Worm (Caenorhabditis elegans) whole organism, midembryonic: ENCODE data around the gene fezf-1.
"Not testable (repeated sequence)": the region's sequence is repeated elsewhere in the genome, so short reads cannot be mapped to it uniquely, and the experiment has no call there.

Experiments
- T22C8.4 ChIP-seq: fragments of 200-800 bp; sonication (Bioruptor generic); IDR thresholded peaks from 2 replicates; pipeline ENCODE4 v1.3.6; 2022; ENCODE audit warnings: missing genetic modification characterization, missing compliant biosample characterization
- cog-1 ChIP-seq: sonication (generic microtip); optimal IDR thresholded peaks from 2 replicates; lab custom pipeline; 2016; ENCODE audit warnings: missing genetic modification characterization, missing compliant biosample characterization
- flt-1 ChIP-seq: fragments of 200-800 bp; sonication (Bioruptor generic); IDR thresholded peaks from 2 replicates; pipeline ENCODE4 v1.3.6; 2022; ENCODE audit warnings: missing genetic modification characterization, missing compliant biosample characterization
- klf-2 ChIP-seq: fragments of 200-800 bp; sonication (Bioruptor generic); conservative IDR thresholded peaks from 2 replicates; pipeline ENCODE4 v1.3.6; 2022; ENCODE audit warnings: missing genetic modification reagents, missing genetic modification characterization, missing compliant biosample characterization
- med-1 ChIP-seq: sonication (generic microtip); optimal IDR thresholded peaks from 2 replicates; lab custom pipeline; 2017; ENCODE audit warnings: missing genetic modification characterization, mild to moderate bottlenecking, missing compliant biosample characterization, antibody characterized with exemption, missing genetic modification reagents; ENCODE audit not compliant: insufficient read depth
- ref-1 ChIP-seq: fragments of 200-800 bp; sonication (Bioruptor generic); conservative IDR thresholded peaks from 2 replicates; pipeline ENCODE4 v1.3.6; 2022; ENCODE audit warnings: missing genetic modification reagents, missing genetic modification characterization, missing compliant biosample characterization
- tab-1 ChIP-seq: fragments of 200-800 bp; sonication (Bioruptor generic); IDR thresholded peaks from 2 replicates; pipeline ENCODE4 v1.3.6; 2022; ENCODE audit warnings: missing genetic modification characterization, missing compliant biosample characterization
- ztf-23 ChIP-seq: fragments of 200-800 bp; sonication (Bioruptor generic); IDR thresholded peaks from 2 replicates; pipeline ENCODE4 v1.3.6; 2022; ENCODE audit warnings: missing genetic modification reagents, missing genetic modification characterization, missing compliant biosample characterization
- ztf-29 ChIP-seq: fragments of 200-800 bp; sonication (Bioruptor generic); IDR thresholded peaks from 2 replicates; pipeline ENCODE4 v1.3.6; 2022; ENCODE audit warnings: missing genetic modification reagents, missing genetic modification characterization, missing compliant biosample characterization

Gene fezf-1

DNA sequence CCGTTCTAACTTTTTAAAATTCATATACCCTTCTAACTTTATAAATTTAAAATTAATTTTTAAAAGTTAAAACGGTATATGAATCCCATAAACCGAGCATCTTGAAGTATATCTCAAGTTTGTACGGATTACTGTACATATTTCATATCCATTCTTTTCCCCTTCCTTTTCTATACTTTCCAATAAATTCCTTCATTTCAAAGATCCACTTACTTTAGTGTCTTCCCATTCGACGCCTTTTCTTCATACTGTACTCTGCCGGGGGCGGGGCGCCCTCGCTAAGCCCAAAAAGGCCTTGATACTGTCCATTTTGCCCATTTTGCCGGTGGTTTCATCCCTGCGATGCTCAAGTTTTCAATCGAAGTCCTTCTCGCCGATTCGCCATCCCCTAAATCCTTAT is at the start of gene fezf-1:
fezf-1 (plus strand) TSS at position 301 of the 400 bp plus-strand sequence.
- no peak for TF ChIP-seq T22C8.4 (GFP tag; lab: Robert Waterston, UW)
- no peak for TF ChIP-seq klf-2 (GFP tag; lab: Robert Waterston, UW)
- no peak for TF ChIP-seq med-1
- no peak for TF ChIP-seq tab-1 (GFP tag; lab: Robert Waterston, UW)
- no peak for TF ChIP-seq ztf-29 (GFP tag; lab: Robert Waterston, UW)
- no peak for TF ChIP-seq ztf-23 (GFP tag; lab: Robert Waterston, UW)
- no peak for TF ChIP-seq flt-1 (GFP tag; lab: Robert Waterston, UW)
- TF ChIP-seq cog-1 (tag; lab: Kevin White, UChicago) = no peak
- TF ChIP-seq ref-1 (GFP tag; lab: Robert Waterston, UW) = no peak

DNA sequence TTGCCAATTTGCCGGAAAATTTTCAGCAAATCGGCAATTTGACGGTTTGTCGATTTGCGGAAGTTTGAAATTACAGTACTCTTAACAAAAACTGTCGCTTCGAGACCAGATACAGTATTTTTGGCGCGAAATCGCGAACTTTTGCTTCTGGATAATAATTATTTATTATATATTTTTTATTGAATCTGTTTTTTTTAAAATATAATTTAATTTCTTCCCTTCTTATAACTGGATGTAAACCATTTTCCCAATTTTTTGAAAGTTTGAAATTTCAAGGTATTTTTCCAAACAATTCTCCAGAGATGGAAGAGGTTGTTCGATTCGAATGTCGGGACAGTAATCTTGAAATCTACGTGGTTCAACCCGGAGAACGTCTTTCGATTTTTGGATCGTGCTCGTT is 43.7 kb upstream of the fezf-1 start, which contains the start of gene nol-9:
nol-9 (plus strand) TSS at position 301 of the 400 bp plus-strand sequence.
- no peak for TF ChIP-seq klf-2 (GFP tag; lab: Robert Waterston, UW)
- no peak for TF ChIP-seq ref-1 (GFP tag; lab: Robert Waterston, UW)
- TF ChIP-seq ztf-29 (GFP tag; lab: Robert Waterston, UW) = no peak
- TF ChIP-seq flt-1 (GFP tag; lab: Robert Waterston, UW) = no peak
- no peak for TF ChIP-seq tab-1 (GFP tag; lab: Robert Waterston, UW)
- no peak for TF ChIP-seq T22C8.4 (GFP tag; lab: Robert Waterston, UW)
- no peak for TF ChIP-seq med-1
- no peak for TF ChIP-seq ztf-23 (GFP tag; lab: Robert Waterston, UW)
- no peak for TF ChIP-seq cog-1 (tag; lab: Kevin White, UChicago)

DNA sequence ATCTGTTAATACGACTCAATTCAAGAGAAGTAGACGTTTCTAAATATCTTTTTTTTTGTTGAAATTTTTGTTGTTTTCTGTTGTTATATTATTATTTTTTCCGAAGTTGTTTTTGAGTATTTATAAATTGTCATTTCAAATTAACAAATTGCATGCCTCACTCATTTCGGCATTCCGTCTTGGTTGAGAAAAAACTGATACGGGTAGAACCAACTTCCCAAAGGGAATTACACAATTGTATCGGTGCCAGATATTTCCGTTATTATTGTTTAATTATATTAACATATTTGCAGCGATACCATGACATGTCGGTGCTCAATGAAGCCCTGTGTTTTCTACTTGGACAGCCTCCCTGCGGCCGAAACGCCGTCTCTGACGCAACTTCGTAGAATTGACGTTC is 36.7 kb upstream of the fezf-1 start, which contains the start of gene K09B11.4:
K09B11.4 (plus strand) TSS at position 301 of the 400 bp plus-strand sequence.
- TF ChIP-seq ztf-29 (GFP tag; lab: Robert Waterston, UW) (no peak), ztf-23 (GFP tag; lab: Robert Waterston, UW) (no peak), cog-1 (tag; lab: Kevin White, UChicago) (no peak), tab-1 (GFP tag; lab: Robert Waterston, UW) (no peak), med-1 (no peak), T22C8.4 (GFP tag; lab: Robert Waterston, UW) (no peak)

DNA sequence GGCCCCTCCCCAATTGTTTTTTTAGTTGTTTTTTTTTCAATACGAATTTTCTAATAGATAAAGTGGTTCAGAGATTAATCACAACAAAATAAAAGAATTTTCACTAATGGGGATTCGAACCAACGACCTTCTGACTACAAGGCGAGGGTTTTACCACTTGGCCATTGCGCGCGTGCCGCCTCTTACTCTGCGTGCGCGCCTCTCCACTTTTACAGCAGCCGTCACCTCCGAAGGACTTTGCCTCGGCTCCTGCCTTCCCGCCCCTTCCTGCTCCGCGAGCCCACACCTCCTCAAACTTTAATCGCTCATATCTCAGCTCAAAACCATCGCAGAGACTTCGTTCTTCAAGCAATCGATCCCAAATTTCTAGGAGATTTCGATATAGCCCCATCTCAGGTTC is 35.8 kb upstream of the fezf-1 start:
- TF ChIP-seq tab-1 (GFP tag; lab: Robert Waterston, UW) = 0 out of 2 replicates have a peak, but pooled peaks have one; percentile 52

DNA sequence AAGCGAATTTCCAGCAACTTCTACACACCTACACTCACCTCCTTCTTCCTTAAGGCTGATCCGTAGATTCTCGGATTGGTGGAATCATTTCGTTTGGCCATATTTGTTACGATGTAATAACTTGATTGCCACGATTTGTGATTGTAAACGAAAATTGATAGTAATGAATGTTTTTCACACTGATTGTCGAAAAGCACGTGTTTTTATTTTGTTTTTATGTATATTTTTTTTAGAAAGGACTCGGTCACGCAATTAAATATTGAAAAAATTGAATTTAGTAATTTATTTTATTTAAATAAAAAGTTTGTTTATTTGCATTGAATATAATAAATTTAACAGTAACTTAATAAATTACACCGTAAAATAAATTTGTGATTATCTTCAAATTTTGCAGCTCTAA is 32.0 kb upstream of the fezf-1 start, which contains the start of gene K09B11.5:
K09B11.5 (minus strand) TSS at position 101 of the 400 bp plus-strand sequence.
- TF ChIP-seq ref-1, T22C8.4, ztf-23 (GFP tag; lab: Robert Waterston, UW): not testable (repeated sequence)

DNA sequence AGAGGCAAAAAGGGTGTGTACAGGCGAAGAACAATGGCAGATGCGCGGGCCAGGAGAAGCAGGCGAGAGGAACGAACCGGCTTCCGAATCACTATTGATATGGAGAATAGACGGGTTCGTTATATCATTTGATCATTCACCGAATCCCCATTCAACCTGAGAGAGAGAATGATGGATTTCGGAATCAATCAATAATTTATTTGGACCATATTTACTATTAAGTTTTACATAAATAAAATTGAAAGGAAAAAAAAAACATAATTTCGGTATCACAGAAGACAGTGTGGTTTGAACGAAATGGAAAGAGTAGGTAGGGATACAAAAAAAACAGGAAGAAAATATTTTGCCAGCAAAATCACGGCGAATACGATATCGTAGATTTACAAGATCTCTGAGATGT is 20.6 kb upstream of the fezf-1 start, which contains the start of gene mam-3:
mam-3 (minus strand) TSS at position 101 of the 400 bp plus-strand sequence.
- TF ChIP-seq ref-1 (GFP tag; lab: Robert Waterston, UW) (no peak), cog-1 (tag; lab: Kevin White, UChicago) (no peak), klf-2 (GFP tag; lab: Robert Waterston, UW) (no peak), flt-1 (GFP tag; lab: Robert Waterston, UW) (no peak), tab-1 (GFP tag; lab: Robert Waterston, UW) (no peak), T22C8.4 (GFP tag; lab: Robert Waterston, UW) (no peak), ztf-29 (GFP tag; lab: Robert Waterston, UW) (no peak), med-1 (no peak), ztf-23 (GFP tag; lab: Robert Waterston, UW) (no peak)

DNA sequence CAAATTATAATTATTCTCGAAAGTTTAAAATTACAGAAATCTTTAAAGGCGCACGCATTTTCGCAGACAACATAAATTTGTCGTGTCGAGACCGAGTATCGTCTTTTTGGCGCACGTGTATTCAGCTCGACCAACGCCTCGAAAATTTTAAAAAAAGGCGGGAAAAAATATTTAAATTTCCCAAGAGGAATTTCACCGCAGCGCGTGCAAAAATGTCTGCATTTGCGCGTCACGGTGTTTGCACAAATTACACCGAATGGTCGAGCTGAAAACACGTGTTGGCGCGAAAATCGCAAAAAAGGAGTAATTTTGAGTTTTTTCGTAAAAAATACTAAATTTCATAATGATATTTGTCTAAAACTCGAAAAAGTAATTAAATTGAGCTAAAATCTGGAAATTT is 15.2 kb upstream of the fezf-1 start:
- no peak for TF ChIP-seq ztf-23 (GFP tag; lab: Robert Waterston, UW)
- TF ChIP-seq ref-1 (GFP tag; lab: Robert Waterston, UW) = no peak
- no peak for TF ChIP-seq T22C8.4 (GFP tag; lab: Robert Waterston, UW)
- no peak for TF ChIP-seq med-1
- no peak for TF ChIP-seq flt-1 (GFP tag; lab: Robert Waterston, UW)
- TF ChIP-seq cog-1 (tag; lab: Kevin White, UChicago) = no peak
- TF ChIP-seq tab-1 (GFP tag; lab: Robert Waterston, UW) = no peak
- no peak for TF ChIP-seq ztf-29 (GFP tag; lab: Robert Waterston, UW)
- TF ChIP-seq klf-2 (GFP tag; lab: Robert Waterston, UW) = no peak

DNA sequence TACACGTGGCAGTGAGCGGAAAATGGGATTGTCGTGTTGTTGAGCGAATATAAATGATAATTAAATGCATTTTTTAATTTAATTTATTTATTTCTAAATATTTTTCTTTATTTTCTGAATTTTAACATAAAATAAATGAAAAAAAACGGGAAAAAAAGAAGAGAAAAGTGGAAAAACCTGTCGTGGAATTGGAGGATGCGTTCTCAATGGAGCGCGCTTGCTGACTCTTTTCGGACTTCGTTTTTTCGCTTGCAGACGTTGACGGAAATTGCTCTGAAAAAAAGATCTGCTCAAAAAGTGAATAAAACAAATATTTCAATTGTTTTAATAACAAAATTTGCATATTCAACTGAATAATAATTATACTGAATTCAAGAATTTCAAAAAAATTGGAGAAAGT is 12.4 kb upstream of the fezf-1 start:
- TF ChIP-seq med-1 (no peak), ztf-23 (GFP tag; lab: Robert Waterston, UW) (no peak), tab-1 (GFP tag; lab: Robert Waterston, UW) (no peak)

DNA sequence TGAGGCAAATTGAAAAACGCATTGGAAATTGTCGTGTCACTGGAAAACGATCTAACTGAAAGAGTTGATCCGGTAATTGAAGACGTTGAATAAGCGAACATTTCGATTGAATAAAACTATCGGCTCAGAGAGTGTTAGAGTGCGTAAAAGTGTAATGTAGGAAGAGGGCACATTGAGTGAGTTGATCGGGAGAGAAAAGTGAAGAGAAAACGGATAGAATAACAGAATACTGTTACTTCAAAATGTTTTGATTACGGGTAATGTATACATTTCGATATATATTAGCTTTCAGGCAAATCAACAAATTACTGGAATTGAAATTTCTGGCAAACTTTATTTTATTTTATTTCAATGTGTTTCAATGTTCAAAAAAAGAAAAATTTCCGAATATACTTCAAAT is 11.2 kb upstream of the fezf-1 start, which contains the start of gene uso-1:
uso-1 (minus strand) TSS at position 101 of the 400 bp plus-strand sequence.
- no peak for TF ChIP-seq ztf-29 (GFP tag; lab: Robert Waterston, UW)
- no peak for TF ChIP-seq flt-1 (GFP tag; lab: Robert Waterston, UW)
- TF ChIP-seq cog-1 (tag; lab: Kevin White, UChicago) = no peak
- TF ChIP-seq tab-1 (GFP tag; lab: Robert Waterston, UW) = no peak
- no peak for TF ChIP-seq T22C8.4 (GFP tag; lab: Robert Waterston, UW)
- no peak for TF ChIP-seq ztf-23 (GFP tag; lab: Robert Waterston, UW)
- TF ChIP-seq klf-2 (GFP tag; lab: Robert Waterston, UW) = no peak
- TF ChIP-seq ref-1 (GFP tag; lab: Robert Waterston, UW) = no peak
- no peak for TF ChIP-seq med-1

DNA sequence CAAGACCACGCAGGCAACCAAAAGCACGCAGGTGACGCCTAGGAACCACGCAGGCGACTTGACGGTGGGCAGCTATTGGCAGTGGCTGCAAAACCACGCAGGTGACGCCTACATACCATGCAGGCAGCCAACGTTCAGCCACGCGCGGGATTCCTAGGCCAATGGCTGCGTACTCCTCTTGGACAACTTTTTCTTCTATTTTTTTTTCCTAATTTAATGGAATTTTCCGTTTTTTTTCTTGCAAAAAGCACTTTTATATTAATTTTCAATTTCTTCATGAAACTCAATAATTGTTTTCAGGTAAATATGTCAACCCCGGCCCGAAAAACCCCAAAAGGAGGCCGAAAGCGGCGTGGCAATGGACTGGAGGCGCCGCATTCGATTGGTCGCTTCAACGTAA is 10.7 kb upstream of the fezf-1 start, which contains the start of gene Y38H8A.7:
Y38H8A.7 (plus strand) TSS at position 301 of the 400 bp plus-strand sequence.
- TF ChIP-seq flt-1, klf-2, tab-1 (GFP tag; lab: Robert Waterston, UW): not testable (repeated sequence)
